Fruit fly (Drosophila melanogaster): ENCODE results near the gene CG44038.
A peak's percentile ranks its signal among the peaks of the same experiment; 100 is the strongest.

CG44038 gene

DNA sequence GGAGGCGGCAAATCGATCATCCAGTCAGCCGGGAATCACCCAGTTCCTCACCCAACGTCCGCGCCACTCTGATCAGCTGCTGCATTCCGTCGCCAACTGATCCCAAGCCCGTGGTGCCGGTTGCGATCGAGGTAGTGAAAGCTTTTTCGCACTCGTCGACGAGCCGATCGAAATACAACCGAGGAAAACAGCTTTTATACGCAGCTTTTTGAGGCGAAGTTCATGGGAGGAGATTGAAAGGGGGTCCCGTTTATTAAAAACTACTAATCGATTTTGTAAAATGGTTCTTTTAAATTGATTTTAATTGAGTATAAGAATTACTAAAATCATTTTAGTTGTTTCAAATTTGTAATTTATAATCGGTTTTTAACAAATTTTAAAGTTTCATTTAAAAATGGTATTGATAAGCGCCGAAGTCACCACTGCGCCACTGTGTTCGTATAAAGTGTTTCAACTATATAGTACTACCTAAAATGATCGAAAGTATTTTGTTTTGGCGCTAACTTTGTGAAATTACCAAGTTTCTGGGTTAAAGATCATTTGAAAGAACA is 39.3 kb upstream of the CG44038 start, which contains the start of gene CG4860 (continued):
- peak; percentile 77 for TF ChIP-seq CG16779 (GFP tag; IDR thresholded peaks at IDR 0.05)
- peak; percentile 65 for TF ChIP-seq CG12236 (GFP tag; optimal IDR thresholded peaks at IDR 0.05)
- TF ChIP-seq CG12219 (GFP tag; optimal IDR thresholded peaks at IDR 0.05), result peak; percentile 70
- TF ChIP-seq Doc3 (GFP tag; IDR thresholded peaks at IDR 0.05; ENCODE audit: partially characterized antibody), result no peak
- TF ChIP-seq Nf-YC (tag; optimal IDR thresholded peaks at IDR 0.05), result peak; percentile 78
- peak; percentile 91 for TF ChIP-seq CG2678 (tag; optimal IDR thresholded peaks at IDR 0.05)
- TF ChIP-seq vnd (GFP tag; IDR thresholded peaks at IDR 0.05; ENCODE audit: partially characterized antibody), result no peak
- TF ChIP-seq C15 (GFP tag; IDR thresholded peaks at IDR 0.05), result 0 out of 3 replicates have a peak, but pooled peaks have one; percentile 5
- TF ChIP-seq Hr3 (GFP tag; optimal IDR thresholded peaks at IDR 0.05), result peak; percentile 81
- peak; percentile 62 for TF ChIP-seq CG5180 (GFP tag; optimal IDR thresholded peaks at IDR 0.05)
- TF ChIP-seq CG13624 (GFP tag; optimal IDR thresholded peaks at IDR 0.05), result peak; percentile 87
- peak; percentile 60 for TF ChIP-seq CG10321 (GFP tag; IDR thresholded peaks at IDR 0.05)
- TF ChIP-seq so (GFP tag; IDR thresholded peaks at IDR 0.05), result peak; percentile 84
- peak; percentile 85 for TF ChIP-seq ems (GFP tag; optimal IDR thresholded peaks at IDR 0.05)
- TF ChIP-seq usp (GFP tag; optimal IDR thresholded peaks at IDR 0.05), result no peak
- TF ChIP-seq CG8089 (GFP tag; optimal IDR thresholded peaks at IDR 0.05), result peak; percentile 64
- peak; percentile 78 for TF ChIP-seq CG13775 (GFP tag; optimal IDR thresholded peaks at IDR 0.05)
- no peak for TF ChIP-seq Elba2 (GFP tag; optimal IDR thresholded peaks at IDR 0.05)
- no peak for TF ChIP-seq nau (GFP tag; optimal IDR thresholded peaks at IDR 0.05)
- peak; percentile 74 for TF ChIP-seq CG1233 (GFP tag; optimal IDR thresholded peaks at IDR 0.05)
- peak; percentile 84 for TF ChIP-seq slou (GFP tag; optimal IDR thresholded peaks at IDR 0.05)
- no peak for TF ChIP-seq Hr78 (GFP tag; optimal IDR thresholded peaks at IDR 0.05)
- peak; percentile 76 for TF ChIP-seq CG2875 (GFP tag; optimal IDR thresholded peaks at IDR 0.05)
- TF ChIP-seq CG34422 (GFP tag; IDR thresholded peaks at IDR 0.05), result peak; percentile 87
- peak; percentile 50 for TF ChIP-seq Hand (GFP tag; optimal IDR thresholded peaks at IDR 0.05)
- TF ChIP-seq CG6813 (GFP tag; optimal IDR thresholded peaks at IDR 0.05), result peak; percentile 52
- TF ChIP-seq z (GFP tag; IDR thresholded peaks at IDR 0.05), result no peak
- TF ChIP-seq CG4282 (GFP tag; optimal IDR thresholded peaks at IDR 0.05), result peak; percentile 49
- peak; percentile 56 for TF ChIP-seq ftz-f1 (GFP tag; optimal IDR thresholded peaks at IDR 0.05)
- TF ChIP-seq pum (GFP tag; optimal IDR thresholded peaks at IDR 0.05), result peak; percentile 84
- peak; percentile 93 for TF ChIP-seq mam (GFP tag; optimal IDR thresholded peaks at IDR 0.05)
- no peak for TF ChIP-seq mld (GFP tag; IDR thresholded peaks at IDR 0.05; ENCODE audit: partially characterized antibody)
- TF ChIP-seq CG7987 (GFP tag; optimal IDR thresholded peaks at IDR 0.05), result peak; percentile 62
- peak; percentile 90 for TF ChIP-seq Hsf (GFP tag; optimal IDR thresholded peaks at IDR 0.05)
- no peak for TF ChIP-seq CG17186 (GFP tag; optimal IDR thresholded peaks at IDR 0.05)
- TF ChIP-seq MTF-1 (GFP tag; optimal IDR thresholded peaks at IDR 0.05; ENCODE audit: borderline replicate concordance), result no peak
- TF ChIP-seq hth (optimal IDR thresholded peaks at IDR 0.05), result no peak
- no peak; the same call in 1 of the 2 replicates for TF ChIP-seq Xrp1 (GFP tag; IDR thresholded peaks at IDR 0.05)
- peak; percentile 86; the same call in 2 of the 3 replicates for TF ChIP-seq ase (GFP tag; IDR thresholded peaks at IDR 0.05)
- no peak for TF ChIP-seq hb (GFP tag; IDR thresholded peaks at IDR 0.05; ENCODE audit: partially characterized antibody)
- peak; percentile 80 for TF ChIP-seq B-H2 (GFP tag; optimal IDR thresholded peaks at IDR 0.05)
- TF ChIP-seq Pdp1 (GFP tag; optimal IDR thresholded peaks at IDR 0.05), result peak; percentile 75 to 91
- TF ChIP-seq sob (GFP tag; IDR thresholded peaks at IDR 0.05), result peak; percentile 90
- TF ChIP-seq CG14667 (GFP tag; IDR thresholded peaks at IDR 0.05), result peak; percentile 80
- peak; percentile 76 for TF ChIP-seq her (GFP tag; optimal IDR thresholded peaks at IDR 0.05)
- no peak for TF ChIP-seq CG15479 (GFP tag; optimal IDR thresholded peaks at IDR 0.05)
- TF ChIP-seq CG2129 (GFP tag; IDR thresholded peaks at IDR 0.05; ENCODE audit: partially characterized antibody), result no peak
- TF ChIP-seq CG9609 (GFP tag; optimal IDR thresholded peaks at IDR 0.05), result peak; percentile 82
- TF ChIP-seq HLH3B (GFP tag; IDR thresholded peaks at IDR 0.05), result peak; percentile 86
- no peak for TF ChIP-seq bigmax (GFP tag; optimal IDR thresholded peaks at IDR 0.05)

All from whole organism, embryonic.